Worm (Caenorhabditis elegans) whole organism, mixed stage, embryonic: ENCODE measurements around the gene nhr-267.

Experiments
- M03D4.4 ChIP-seq: sonication (generic microtip); optimal IDR thresholded peaks from 2 replicates; lab custom pipeline; 2017; ENCODE audit warnings: mild to moderate bottlenecking, missing genetic modification characterization, missing compliant biosample characterization
- ceh-43 ChIP-seq: fragments of 200-800 bp; sonication (Bioruptor generic); optimal IDR thresholded peaks from 2 replicates; lab custom pipeline; 2018; ENCODE audit warnings: mild to moderate bottlenecking, missing genetic modification characterization, moderate library complexity, missing compliant biosample characterization
- ceh-83 ChIP-seq: fragments of 200-800 bp; sonication (Bioruptor generic); optimal IDR thresholded peaks from 2 replicates; lab custom pipeline; 2018; ENCODE audit warnings: mild to moderate bottlenecking, missing genetic modification characterization, missing compliant biosample characterization
- elt-1 ChIP-seq: sonication (generic microtip); optimal IDR thresholded peaks from 2 replicates; lab custom pipeline; 2017; ENCODE audit warnings: missing genetic modification characterization, mild to moderate bottlenecking, missing compliant biosample characterization, antibody characterized with exemption, moderate library complexity, borderline replicate concordance; ENCODE audit not compliant: insufficient read depth
- elt-3 ChIP-seq: fragments of 150-350 bp; optimal IDR thresholded peaks from 2 replicates; lab custom pipeline; 2014; ENCODE audit warnings: missing biosample characterization, missing genetic modification characterization
- flh-1 ChIP-seq: fragments of 200-800 bp; sonication (Bioruptor generic); optimal IDR thresholded peaks from 2 replicates; lab custom pipeline; 2018; ENCODE audit warnings: mild to moderate bottlenecking, missing genetic modification characterization, moderate library complexity, missing compliant biosample characterization
- lin-13 ChIP-seq: fragments of 150-350 bp; optimal IDR thresholded peaks from 2 replicates; lab custom pipeline; 2014; ENCODE audit warnings: missing biosample characterization, missing genetic modification characterization
- mab-5 ChIP-seq: fragments of 150-350 bp; optimal IDR thresholded peaks from 2 replicates; lab custom pipeline; 2014; ENCODE audit warnings: missing biosample characterization, missing genetic modification characterization
- nhr-12 ChIP-seq: fragments of 150-350 bp; optimal IDR thresholded peaks from 2 replicates; lab custom pipeline; 2014; ENCODE audit warnings: missing biosample characterization, missing genetic modification characterization
- nhr-237 ChIP-seq: fragments of 150-350 bp; optimal IDR thresholded peaks from 2 replicates; lab custom pipeline; 2014; ENCODE audit warnings: missing biosample characterization, missing genetic modification characterization
- pha-4 ChIP-seq: fragments of 150-350 bp; optimal IDR thresholded peaks from 2 replicates; lab custom pipeline; 2018; ENCODE audit warnings: missing biosample characterization, missing genetic modification reagents, missing genetic modification characterization
- snpc-4 ChIP-seq: fragments of 150-350 bp; optimal IDR thresholded peaks from 2 replicates; lab custom pipeline; 2014; ENCODE audit warnings: missing biosample characterization, missing genetic modification characterization
- unc-62 ChIP-seq: fragments of 150-350 bp; optimal IDR thresholded peaks from 2 replicates; lab custom pipeline; 2014; ENCODE audit warnings: missing biosample characterization, missing genetic modification reagents, missing genetic modification characterization
- ztf-11 ChIP-seq: fragments of 150-350 bp; optimal IDR thresholded peaks from 2 replicates; lab custom pipeline; 2014; ENCODE audit warnings: missing biosample characterization, missing genetic modification characterization

DNA sequence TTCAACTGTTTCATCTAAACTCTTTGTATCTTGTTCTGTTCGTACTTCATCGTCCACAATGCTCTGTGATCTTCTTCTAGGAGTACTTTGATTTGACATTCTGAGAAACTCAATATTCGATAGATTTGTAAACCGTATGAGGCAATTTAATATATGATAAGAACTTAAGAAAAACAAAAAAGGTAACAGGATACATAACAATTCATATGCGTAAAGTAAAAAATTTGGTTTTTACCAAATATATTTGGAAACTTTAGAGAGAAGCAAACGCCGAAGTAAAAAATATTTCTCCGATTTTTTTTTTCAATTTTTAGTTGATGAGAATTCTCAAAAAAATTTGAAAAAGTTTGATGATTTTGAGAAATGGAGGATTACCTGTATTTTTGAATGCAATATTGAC, 19.7 kb downstream of the nhr-267 start, which contains the start of gene Y11D7A.19:
- TF ChIP-seq ceh-43 (GFP tag; lab: Kevin White, UChicago) = no peak
- no peak for TF ChIP-seq elt-1 (tag; lab: Kevin White, UChicago)
- no peak for TF ChIP-seq M03D4.4 (tag; lab: Kevin White, UChicago)
- no peak for TF ChIP-seq flh-1 (GFP tag; lab: Kevin White, UChicago)
- TF ChIP-seq pha-4 (tag; lab: Kevin White, UChicago) = no peak
- no peak for TF ChIP-seq ceh-83 (GFP tag; lab: Kevin White, UChicago)
- TF ChIP-seq nhr-12 (tag; lab: Kevin White, UChicago) = no peak
- TF ChIP-seq unc-62 (GFP tag; lab: Kevin White, UChicago) = no peak
- TF ChIP-seq elt-3 = no peak
- no peak for TF ChIP-seq snpc-4 (tag; lab: Kevin White, UChicago)
- no peak for TF ChIP-seq mab-5 (tag; lab: Kevin White, UChicago)
- TF ChIP-seq lin-13 (tag; lab: Kevin White, UChicago) = no peak
- TF ChIP-seq ztf-11 (tag; lab: Kevin White, UChicago) = no peak
- no peak for TF ChIP-seq nhr-237 (tag; lab: Kevin White, UChicago)
